Worm (Caenorhabditis elegans): ENCODE data around the gene rbg-3.

The rbg-3 gene

ce11 chrIII:4762846-4763245 lies 8.6 kb downstream of the rbg-3 start:
- TF ChIP-seq nhr-12 (tag; optimal IDR thresholded peaks at IDR 0.05) (no peak), dmd-4 (tag; optimal IDR thresholded peaks at IDR 0.05) (no peak), nhr-11 (tag; optimal IDR thresholded peaks at IDR 0.05) (no peak), C34F6.9 (tag; optimal IDR thresholded peaks at IDR 0.05) (no peak), sma-3 (GFP tag; optimal IDR thresholded peaks at IDR 0.05) (no peak), Y55F3AM.14 (GFP tag; optimal IDR thresholded peaks at IDR 0.05) (no peak), nhr-21 (tag; optimal IDR thresholded peaks at IDR 0.05) (no peak), ama-1 (optimal IDR thresholded peaks at IDR 0.05) (no peak), ztf-1 (GFP tag; conservative IDR thresholded peaks at IDR 0.05) (no peak), crh-2 (tag; optimal IDR thresholded peaks at IDR 0.05) (no peak), unc-62 (GFP tag; optimal IDR thresholded peaks at IDR 0.05) (no peak), peb-1 (tag; optimal IDR thresholded peaks at IDR 0.05) (no peak), nhr-23 (tag; optimal IDR thresholded peaks at IDR 0.05) (no peak), egl-27 (tag; optimal IDR thresholded peaks at IDR 0.05) (no peak), lin-13 (GFP tag; optimal IDR thresholded peaks at IDR 0.05) (no peak), gmeb-1 (tag; optimal IDR thresholded peaks at IDR 0.05) (no peak), unc-39 (tag; optimal IDR thresholded peaks at IDR 0.05) (no peak)

- TF ChIP-seq F13H6.1 (tag; optimal IDR thresholded peaks at IDR 0.05) (no peak), peb-1 (tag; optimal IDR thresholded peaks at IDR 0.05) (no peak), nhr-6 (tag; optimal IDR thresholded peaks at IDR 0.05) (no peak), lin-39 (tag; optimal IDR thresholded peaks at IDR 0.05) (no peak), lin-11 (tag; optimal IDR thresholded peaks at IDR 0.05) (no peak), ama-1 (optimal IDR thresholded peaks at IDR 0.05) (no peak), ztf-11 (tag; optimal IDR thresholded peaks at IDR 0.05) (no peak)
Measured at ce11 chrIII:4763509-4763908, 9.3 kb downstream of the rbg-3 start, which contains the start of gene B0393.4. TSS of gene B0393.4 (minus strand) at chrIII:4763609.

ce11 chrIII:4765474-4765873 lies 11.2 kb downstream of the rbg-3 start, which contains the start of gene B0393.5:
TSS of gene B0393.5 (plus strand) at chrIII:4765774.
- no peak for TF ChIP-seq ztf-11 (tag; optimal IDR thresholded peaks at IDR 0.05)
- TF ChIP-seq blmp-1 (tag; optimal IDR thresholded peaks at IDR 0.05; ENCODE audit: insufficient read depth) = no peak
- TF ChIP-seq nhr-129 (tag; optimal IDR thresholded peaks at IDR 0.05) = no peak
- TF ChIP-seq dmd-4 (tag; optimal IDR thresholded peaks at IDR 0.05) = no peak
- no peak for TF ChIP-seq ceh-82 (tag; optimal IDR thresholded peaks at IDR 0.05)
- no peak for TF ChIP-seq nhr-23 (tag; optimal IDR thresholded peaks at IDR 0.05)
- TF ChIP-seq aly-2 (tag; optimal IDR thresholded peaks at IDR 0.05) = no peak
- no peak for TF ChIP-seq mdl-1 (tag; optimal IDR thresholded peaks at IDR 0.05)
- TF ChIP-seq alr-1 (tag; optimal IDR thresholded peaks at IDR 0.05) = no peak
- no peak for TF ChIP-seq lsy-2 (tag; optimal IDR thresholded peaks at IDR 0.05)
- TF ChIP-seq fos-1 (tag; optimal IDR thresholded peaks at IDR 0.05) = no peak
- no peak for TF ChIP-seq ztf-4 (tag; optimal IDR thresholded peaks at IDR 0.05)
- no peak for TF ChIP-seq mab-5 (tag; optimal IDR thresholded peaks at IDR 0.05)
- TF ChIP-seq unc-62 (GFP tag; optimal IDR thresholded peaks at IDR 0.05) = no peak
- TF ChIP-seq nhr-77 (tag; optimal IDR thresholded peaks at IDR 0.05) = no peak

- TF ChIP-seq lin-39 (tag; optimal IDR thresholded peaks at IDR 0.05) (no peak), alr-1 (tag; optimal IDR thresholded peaks at IDR 0.05) (no peak), sem-4 (tag; optimal IDR thresholded peaks at IDR 0.05) (no peak), gmeb-1 (tag; optimal IDR thresholded peaks at IDR 0.05) (no peak), sma-3 (GFP tag; optimal IDR thresholded peaks at IDR 0.05) (no peak), skn-1 (tag; optimal IDR thresholded peaks at IDR 0.05) (no peak), unc-55 (GFP tag; optimal IDR thresholded peaks at IDR 0.05) (no peak), fos-1 (tag; optimal IDR thresholded peaks at IDR 0.05) (no peak), unc-39 (tag; optimal IDR thresholded peaks at IDR 0.05) (no peak), ZK546.5 (tag; optimal IDR thresholded peaks at IDR 0.05) (no peak), nhr-129 (tag; optimal IDR thresholded peaks at IDR 0.05) (no peak), R02D3.7 (tag; optimal IDR thresholded peaks at IDR 0.05) (no peak), elt-3 (tag; optimal IDR thresholded peaks at IDR 0.05) (no peak), aly-2 (tag; optimal IDR thresholded peaks at IDR 0.05) (no peak), nhr-12 (tag; optimal IDR thresholded peaks at IDR 0.05) (no peak), F13H6.1 (tag; optimal IDR thresholded peaks at IDR 0.05) (no peak), nhr-10 (tag; optimal IDR thresholded peaks at IDR 0.05) (no peak), elt-1 (tag; optimal IDR thresholded peaks at IDR 0.05) (no peak), blmp-1 (tag; optimal IDR thresholded peaks at IDR 0.05; ENCODE audit: insufficient read depth) (no peak), crh-2 (tag; optimal IDR thresholded peaks at IDR 0.05) (no peak)
Measured at ce11 chrIII:4766842-4767241, 12.6 kb downstream of the rbg-3 start.
